Worm (Caenorhabditis elegans) whole organism, late embryonic: ENCODE results near the gene F57G12.1.

Experiments used
- ama-1 ChIP-seq: fragments of 150-350 bp; optimal IDR thresholded peaks from 2 replicates; lab custom pipeline; 2014
- dmd-4 ChIP-seq: sonication (generic microtip); optimal IDR thresholded peaks from 2 replicates; lab custom pipeline; 2016; ENCODE audit warnings: borderline replicate concordance, missing genetic modification characterization, missing compliant biosample characterization
- ets-4 ChIP-seq: sonication (generic microtip); optimal IDR thresholded peaks from 2 replicates; lab custom pipeline; 2016; ENCODE audit warnings: missing genetic modification characterization, missing compliant biosample characterization
- eyg-1 ChIP-seq: sonication (generic microtip); optimal IDR thresholded peaks from 2 replicates; lab custom pipeline; 2016; ENCODE audit warnings: missing genotype, missing genetic modification characterization, missing compliant biosample characterization
- hlh-6 ChIP-seq: sonication (generic microtip); optimal IDR thresholded peaks from 2 replicates; lab custom pipeline; 2016; ENCODE audit warnings: missing genotype, missing genetic modification characterization, missing compliant biosample characterization
- pha-4 ChIP-seq: fragments of 150-350 bp; optimal IDR thresholded peaks from 2 replicates; lab custom pipeline; 2018; ENCODE audit warnings: missing biosample characterization, missing genetic modification reagents, missing genetic modification characterization
- pqm-1 ChIP-seq: sonication (generic microtip); optimal IDR thresholded peaks from 2 replicates; lab custom pipeline; 2016; ENCODE audit warnings: missing genetic modification characterization, missing compliant biosample characterization
- unc-55 ChIP-seq: sonication (generic microtip); optimal IDR thresholded peaks from 2 replicates; lab custom pipeline; 2017; ENCODE audit warnings: missing biosample characterization, missing genetic modification reagents, missing genetic modification characterization
- zip-5 ChIP-seq: sonication (generic microtip); optimal IDR thresholded peaks from 2 replicates; lab custom pipeline; 2016; ENCODE audit warnings: missing genetic modification characterization, missing compliant biosample characterization

DNA sequence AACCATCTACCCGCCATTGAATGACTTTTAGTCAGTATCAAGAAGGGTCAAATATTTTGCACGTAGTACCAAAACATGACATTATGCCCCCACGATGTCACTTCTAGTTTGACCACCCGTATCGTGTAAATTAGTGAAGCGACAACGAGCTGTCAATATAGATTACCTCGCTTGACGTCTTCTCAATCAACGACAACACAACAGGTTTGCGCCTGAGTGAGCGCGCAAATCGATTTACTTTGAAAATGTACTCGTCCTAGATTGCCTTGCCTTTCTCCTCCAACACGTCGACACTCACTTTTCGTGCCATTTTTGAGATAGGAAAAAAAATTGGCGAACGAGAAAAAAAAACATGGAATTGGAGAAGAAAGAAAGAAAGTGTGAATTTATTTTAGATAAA, 9.2 kb upstream of the F57G12.1 start:
- no peak for TF ChIP-seq pqm-1 (tag; lab: Kevin White, UChicago)
- no peak for TF ChIP-seq hlh-6
- TF ChIP-seq dmd-4: no peak
- TF ChIP-seq zip-5 (tag; lab: Kevin White, UChicago): no peak
- TF ChIP-seq ets-4 (tag; lab: Kevin White, UChicago): no peak
- no peak for TF ChIP-seq pha-4 (tag; lab: Kevin White, UChicago)
- peak; percentile 54 for TF ChIP-seq unc-55 (GFP tag; lab: Kevin White, UChicago)
- no peak for TF ChIP-seq ama-1 (lab: Kevin White, UChicago)
- TF ChIP-seq eyg-1 (tag; lab: Kevin White, UChicago): no peak
